Fruit fly (Drosophila melanogaster) whole organism, embryonic: ENCODE data around the gene CG32276.
A peak's percentile ranks its signal among the peaks of the same experiment; 100 is the strongest.

ENCODE experiments used
- B-H2 ChIP-seq: fragments of 200-800 bp; sonication (Bioruptor generic); optimal IDR thresholded peaks from 2 replicates; lab custom pipeline; 2018; ENCODE audit warnings: missing biosample characterization, mild to moderate bottlenecking, missing genetic modification characterization
- C15 ChIP-seq: fragments of 200-800 bp; sonication (Bioruptor generic); IDR thresholded peaks from 3 replicates; pipeline ENCODE4 v1.3.6; 2022; ENCODE audit warnings: missing biosample characterization, missing genetic modification characterization
- CG11247 ChIP-seq: fragments of 200-800 bp; sonication (Bioruptor generic); IDR thresholded peaks from 2 replicates; pipeline ENCODE4 v1.3.6; 2022; ENCODE audit warnings: missing biosample characterization, missing genetic modification characterization
- CG12744 ChIP-seq: fragments of 200-800 bp; sonication (Bioruptor generic); optimal IDR thresholded peaks from 2 replicates; lab custom pipeline; 2016; ENCODE audit warnings: missing biosample characterization, missing genetic modification characterization
- CG14667 ChIP-seq: fragments of 200-800 bp; sonication (Bioruptor generic); IDR thresholded peaks from 2 replicates; pipeline ENCODE4 v1.3.6; 2022; ENCODE audit warnings: missing biosample characterization, missing genetic modification characterization
- CG14965 ChIP-seq: fragments of 200-800 bp; sonication (Bioruptor generic); optimal IDR thresholded peaks from 2 replicates; lab custom pipeline; 2016; ENCODE audit warnings: missing biosample characterization, missing genetic modification characterization, borderline replicate concordance
- CG15479 ChIP-seq: fragments of 200-800 bp; sonication (Bioruptor generic); optimal IDR thresholded peaks from 3 replicates; lab custom pipeline; 2019; ENCODE audit warnings: missing biosample characterization, mild to moderate bottlenecking, missing genetic modification characterization, moderate library complexity
- CG17829 ChIP-seq: fragments of 200-800 bp; optimal IDR thresholded peaks from 2 replicates; lab custom pipeline; 2019; ENCODE audit warnings: missing biosample characterization, mild to moderate bottlenecking, missing genetic modification characterization, moderate library complexity
- CG2120 ChIP-seq: fragments of 200-800 bp; sonication (Bioruptor generic); optimal IDR thresholded peaks from 3 replicates; lab custom pipeline; 2016; ENCODE audit warnings: missing biosample characterization, missing genetic modification characterization
- CG3065 ChIP-seq: fragments of 200-800 bp; sonication (Bioruptor generic); optimal IDR thresholded peaks from 2 replicates; lab custom pipeline; 2016; ENCODE audit warnings: missing biosample characterization, missing genetic modification characterization
- CG3163 ChIP-seq: fragments of 200-800 bp; sonication (Bioruptor generic); optimal IDR thresholded peaks from 3 replicates; lab custom pipeline; 2016; ENCODE audit warnings: missing biosample characterization, missing genetic modification characterization
- CG42726 ChIP-seq: fragments of 200-800 bp; sonication (Bioruptor generic); IDR thresholded peaks from 2 replicates; pipeline ENCODE4 v1.3.6; 2022; ENCODE audit warnings: missing biosample characterization, missing genetic modification characterization; ENCODE audit not compliant: partially characterized antibody
- CG4360 ChIP-seq: fragments of 200-800 bp; sonication (Bioruptor generic); IDR thresholded peaks from 2 replicates; pipeline ENCODE4 v1.3.6; 2022; ENCODE audit warnings: missing biosample characterization, missing genetic modification characterization
- CG5953 ChIP-seq: fragments of 200-800 bp; sonication (Bioruptor generic); IDR thresholded peaks from 2 replicates; pipeline ENCODE4 v1.3.6; 2022; ENCODE audit warnings: missing biosample characterization, missing genetic modification characterization
- CG6683 ChIP-seq: fragments of 200-800 bp; sonication (Bioruptor generic); optimal IDR thresholded peaks from 2 replicates; lab custom pipeline; 2017; ENCODE audit warnings: missing biosample characterization, mild to moderate bottlenecking, missing genetic modification characterization, missing genetic modification reagents
- CG8290 ChIP-seq, 3 experiments: fragments of 200-800 bp; sonication (Bioruptor generic); optimal IDR thresholded peaks; 2 replicates each; lab custom pipeline; 2016 to 2019; ENCODE audit warnings: missing biosample characterization in 3 of 3, missing genetic modification characterization in 3 of 3, mild to moderate bottlenecking in 2 of 3, moderate library complexity in 1 of 3
- CG8924 ChIP-seq: fragments of 200-800 bp; optimal IDR thresholded peaks from 3 replicates; lab custom pipeline; 2019; ENCODE audit warnings: missing biosample characterization, mild to moderate bottlenecking, missing genetic modification characterization, moderate library complexity
- Camta ChIP-seq: fragments of 200-800 bp; sonication (Bioruptor generic); optimal IDR thresholded peaks from 2 replicates; lab custom pipeline; 2016; ENCODE audit warnings: missing biosample characterization, missing genetic modification characterization
- Dip2 ChIP-seq: fragments of 200-800 bp; sonication (Bioruptor generic); IDR thresholded peaks from 2 replicates; pipeline ENCODE4 v1.3.6; 2022; ENCODE audit warnings: missing biosample characterization, missing genetic modification characterization
- E2f1 ChIP-seq: fragments of 200-800 bp; sonication (Bioruptor generic); IDR thresholded peaks from 2 replicates; pipeline ENCODE4 v1.3.6; 2022; ENCODE audit warnings: missing biosample characterization, missing genetic modification characterization
- Ets97D ChIP-seq: fragments of 200-800 bp; sonication (Bioruptor generic); optimal IDR thresholded peaks from 3 replicates; lab custom pipeline; 2016; ENCODE audit warnings: missing biosample characterization, missing genetic modification characterization
- HLH54F ChIP-seq: fragments of 200-800 bp; sonication (Bioruptor generic); optimal IDR thresholded peaks from 3 replicates; lab custom pipeline; 2016; ENCODE audit warnings: missing biosample characterization, missing genetic modification characterization
- HLHmδ ChIP-seq: fragments of 200-800 bp; sonication (Bioruptor generic); optimal IDR thresholded peaks from 2 replicates; lab custom pipeline; 2018; ENCODE audit warnings: missing biosample characterization, mild to moderate bottlenecking, missing genetic modification characterization, moderate library complexity
- Hr39 ChIP-seq: fragments of >200 bp; optimal IDR thresholded peaks from 2 replicates; lab custom pipeline; 2017
- Mrtf ChIP-seq: fragments of 200-800 bp; sonication (Bioruptor generic); IDR thresholded peaks from 3 replicates; pipeline ENCODE4 v1.3.6; 2022; ENCODE audit warnings: missing biosample characterization, missing genetic modification characterization
- PHDP ChIP-seq: fragments of 200-800 bp; sonication (Bioruptor generic); optimal IDR thresholded peaks from 3 replicates; lab custom pipeline; 2018; ENCODE audit warnings: missing biosample characterization, mild to moderate bottlenecking, missing genetic modification characterization, moderate library complexity
- Six4 ChIP-seq: fragments of 200-800 bp; sonication (Bioruptor generic); optimal IDR thresholded peaks from 2 replicates; lab custom pipeline; 2016; ENCODE audit warnings: missing biosample characterization, missing genetic modification characterization
- Ssrp ChIP-seq: fragments of 200-800 bp; sonication (Bioruptor generic); optimal IDR thresholded peaks from 2 replicates; lab custom pipeline; 2018; ENCODE audit warnings: missing biosample characterization, mild to moderate bottlenecking, missing genetic modification characterization, moderate library complexity
- Taf1 ChIP-seq: fragments of 200-800 bp; sonication (Bioruptor generic); IDR thresholded peaks from 2 replicates; pipeline ENCODE4 v1.3.6; 2022; ENCODE audit warnings: missing biosample characterization, missing genetic modification characterization
- al ChIP-seq: fragments of 200-800 bp; sonication (Bioruptor generic); IDR thresholded peaks from 2 replicates; pipeline ENCODE4 v1.3.6; 2022; ENCODE audit warnings: missing biosample characterization, missing genetic modification characterization
- caup ChIP-seq: fragments of 200-800 bp; sonication (Bioruptor generic); optimal IDR thresholded peaks from 3 replicates; lab custom pipeline; 2017; ENCODE audit warnings: missing biosample characterization, mild to moderate bottlenecking, missing genetic modification characterization, moderate library complexity; ENCODE audit not compliant: severe bottlenecking
- chif ChIP-seq, 2 experiments: fragments of 200-800 bp; sonication (Bioruptor generic); optimal IDR thresholded peaks; 3 replicates each; lab custom pipeline; 2016; ENCODE audit warnings: missing biosample characterization in 2 of 2, missing genetic modification characterization in 2 of 2
- crp ChIP-seq, 2 experiments: fragments of 200-800 bp; sonication (Bioruptor generic); optimal IDR thresholded peaks; 2 replicates in 1 of 2; 3 replicates in 1 of 2; lab custom pipeline; 2017; ENCODE audit warnings: missing biosample characterization in 2 of 2, missing genetic modification characterization in 2 of 2, mild to moderate bottlenecking in 1 of 2, moderate library complexity in 1 of 2
- dan ChIP-seq: fragments of 200-800 bp; sonication (Bioruptor generic); IDR thresholded peaks from 2 replicates; pipeline ENCODE4 v1.3.6; 2022; ENCODE audit warnings: missing biosample characterization, missing genetic modification characterization
- dmrt11E ChIP-seq: fragments of 200-800 bp; sonication (Bioruptor generic); optimal IDR thresholded peaks from 3 replicates; lab custom pipeline; 2018; ENCODE audit warnings: missing biosample characterization, mild to moderate bottlenecking, missing genetic modification characterization, moderate library complexity
- dmrt99B ChIP-seq: fragments of 200-800 bp; sonication (Bioruptor generic); optimal IDR thresholded peaks from 2 replicates; lab custom pipeline; 2018; ENCODE audit warnings: missing biosample characterization, mild to moderate bottlenecking, missing genetic modification characterization, moderate library complexity
- dpn ChIP-seq, 2 experiments: fragments of 200-800 bp; sonication (Bioruptor generic); optimal IDR thresholded peaks; 3 replicates each; lab custom pipeline; 2016; ENCODE audit warnings: missing biosample characterization in 2 of 2, missing genetic modification characterization in 2 of 2
- dysf ChIP-seq: fragments of 200-800 bp; sonication (Bioruptor generic); IDR thresholded peaks from 3 replicates; pipeline ENCODE4 v1.3.6; 2022; ENCODE audit warnings: missing biosample characterization, missing genetic modification characterization
- esg ChIP-seq: fragments of 200-800 bp; sonication (Bioruptor generic); conservative IDR thresholded peaks from 2 replicates; pipeline ENCODE4 v1.3.6; 2022; ENCODE audit warnings: missing biosample characterization, missing genetic modification characterization
- exex ChIP-seq: fragments of 200-800 bp; sonication (Bioruptor generic); optimal IDR thresholded peaks from 4 replicates; lab custom pipeline; 2018; ENCODE audit warnings: missing biosample characterization, mild to moderate bottlenecking, missing genetic modification characterization, moderate library complexity
- eyg ChIP-seq: fragments of 200-800 bp; sonication (Bioruptor generic); optimal IDR thresholded peaks from 3 replicates; lab custom pipeline; 2016; ENCODE audit warnings: missing biosample characterization, missing genetic modification characterization
- fd64A ChIP-seq: fragments of 200-800 bp; sonication (Bioruptor generic); optimal IDR thresholded peaks from 3 replicates; lab custom pipeline; 2018; ENCODE audit warnings: missing biosample characterization, mild to moderate bottlenecking, missing genetic modification characterization
- gem ChIP-seq: fragments of 200-800 bp; sonication (Bioruptor generic); optimal IDR thresholded peaks from 2 replicates; lab custom pipeline; 2019; ENCODE audit warnings: missing biosample characterization, mild to moderate bottlenecking, missing genetic modification characterization, moderate library complexity
- gsb-n ChIP-seq: fragments of 200-800 bp; sonication (Bioruptor generic); optimal IDR thresholded peaks from 3 replicates; lab custom pipeline; 2018; ENCODE audit warnings: missing biosample characterization, mild to moderate bottlenecking, missing genetic modification characterization
- hbn ChIP-seq: fragments of 200-800 bp; sonication (Bioruptor generic); IDR thresholded peaks from 2 replicates; pipeline ENCODE4 v1.3.6; 2022; ENCODE audit warnings: missing biosample characterization, missing genetic modification characterization; ENCODE audit not compliant: partially characterized antibody
- her ChIP-seq: fragments of 200-800 bp; sonication (Bioruptor generic); optimal IDR thresholded peaks from 2 replicates; lab custom pipeline; 2016; ENCODE audit warnings: missing biosample characterization, missing genetic modification characterization
- klu ChIP-seq: fragments of 200-800 bp; sonication (Bioruptor generic); IDR thresholded peaks from 2 replicates; pipeline ENCODE4 v1.3.6; 2022; ENCODE audit warnings: missing biosample characterization, missing genetic modification characterization
- sqz ChIP-seq: fragments of 200-800 bp; sonication (Bioruptor generic); optimal IDR thresholded peaks from 3 replicates; lab custom pipeline; 2018; ENCODE audit warnings: missing biosample characterization, mild to moderate bottlenecking, missing genetic modification characterization
- trem ChIP-seq: fragments of 200-800 bp; optimal IDR thresholded peaks from 3 replicates; lab custom pipeline; 2019; ENCODE audit warnings: missing biosample characterization, mild to moderate bottlenecking, missing genetic modification characterization, moderate library complexity
- twi ChIP-seq: fragments of 200-800 bp; optimal IDR thresholded peaks from 2 replicates; lab custom pipeline; 2019; ENCODE audit warnings: missing biosample characterization, mild to moderate bottlenecking, missing genetic modification characterization, moderate library complexity
- zfh2 ChIP-seq: fragments of 200-800 bp; sonication (Bioruptor generic); optimal IDR thresholded peaks from 2 replicates; lab custom pipeline; 2016; ENCODE audit warnings: missing biosample characterization, missing genetic modification characterization

CG32276 gene

DNA sequence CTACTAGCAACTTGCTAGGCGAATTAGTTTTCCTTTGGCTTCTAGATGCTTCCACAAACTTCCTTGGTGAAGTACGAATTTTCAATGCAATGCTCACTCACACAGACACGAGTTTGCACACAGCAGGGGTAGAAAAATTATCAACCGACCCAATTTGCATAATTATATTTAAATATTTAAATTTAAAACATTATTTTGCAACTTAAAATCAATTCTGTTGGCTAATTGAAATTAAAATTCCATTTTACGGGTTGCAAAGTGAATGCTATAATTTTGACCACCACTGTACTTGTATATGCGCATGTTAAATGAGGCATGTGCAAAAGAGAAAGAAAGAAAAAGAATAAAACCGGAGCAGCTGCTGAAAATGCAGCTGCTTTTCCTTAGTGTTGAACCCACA, 4.8 kb downstream of the CG32276 start (continued):
- TF ChIP-seq CG2120 (GFP tag; lab: Kevin White, UChicago): peak; percentile 84
- peak; percentile 53 for TF ChIP-seq Ets97D
- TF ChIP-seq PHDP (tag; lab: Kevin White, UChicago): peak; percentile 95
- TF ChIP-seq al (GFP tag; lab: Robert Waterston, UW): peak; percentile 80
- TF ChIP-seq HLH54F (GFP tag; lab: Kevin White, UChicago): peak; percentile 48
- peak; percentile 90 for TF ChIP-seq CG14667
- TF ChIP-seq gsb-n (tag; lab: Kevin White, UChicago): peak; percentile 93
- peak; percentile 47 to 57 for TF ChIP-seq chif (GFP tag; optimal IDR thresholded peaks at IDR 0.05; lab: Kevin White, UChicago)
- peak; percentile 91 for TF ChIP-seq Six4 (GFP tag; lab: Kevin White, UChicago)
- no peak for TF ChIP-seq CG3163 (GFP tag; lab: Kevin White, UChicago)
- TF ChIP-seq Hr39 (lab: Kevin White, UChicago): no peak
- TF ChIP-seq B-H2 (GFP tag; lab: Kevin White, UChicago): peak; percentile 58
- peak; percentile 86 for TF ChIP-seq Mrtf
- TF ChIP-seq twi: peak; percentile 77
- TF ChIP-seq eyg (GFP tag; lab: Kevin White, UChicago): no peak
- TF ChIP-seq CG5953 (GFP tag; lab: Robert Waterston, UW): peak; percentile 93
- peak; percentile 95 for TF ChIP-seq CG17829 (tag; lab: Kevin White, UChicago)
- peak; percentile 75 for TF ChIP-seq CG8290 (GFP tag; optimal IDR thresholded peaks at IDR 0.05; lab: Kevin White, UChicago)
- TF ChIP-seq CG8290 (tag; optimal IDR thresholded peaks at IDR 0.05; lab: Kevin White, UChicago): peak in 1 of 2 experiments; percentile 82
- TF ChIP-seq CG3065: peak; percentile 63
- peak; percentile 83 for TF ChIP-seq klu (GFP tag; lab: Robert Waterston, UW)
- peak; percentile 96 for TF ChIP-seq dmrt99B
- peak; percentile 86 for TF ChIP-seq CG6683
- peak; percentile 92 for TF ChIP-seq CG11247 (GFP tag; lab: Robert Waterston, UW)
- TF ChIP-seq Taf1 (GFP tag; lab: Robert Waterston, UW): peak; percentile 77
- peak; percentile 91 for TF ChIP-seq Ssrp
- TF ChIP-seq CG15479: peak; percentile 43
- peak; percentile 95 for TF ChIP-seq CG8924
- peak; percentile 86 for TF ChIP-seq fd64A (GFP tag; lab: Kevin White, UChicago)
- TF ChIP-seq dpn (GFP tag; optimal IDR thresholded peaks at IDR 0.05; lab: Kevin White, UChicago): peak; percentile 40 to 92
- peak; percentile 79; the same call in 2 of the 3 replicates for TF ChIP-seq C15 (GFP tag; lab: Robert Waterston, UW)
- no peak for TF ChIP-seq HLHmδ (GFP tag; lab: Kevin White, UChicago)
- TF ChIP-seq gem: peak; percentile 96
- TF ChIP-seq crp (GFP tag; optimal IDR thresholded peaks at IDR 0.05; lab: Kevin White, UChicago): peak in 1 of 2 experiments; percentile 53
- no peak for TF ChIP-seq CG42726 (GFP tag; lab: Robert Waterston, UW)
- no peak for TF ChIP-seq hbn (GFP tag; lab: Robert Waterston, UW)
- TF ChIP-seq sqz (GFP tag; lab: Kevin White, UChicago): no peak
- peak; percentile 75 for TF ChIP-seq dan (GFP tag; lab: Robert Waterston, UW)
- TF ChIP-seq exex: peak; percentile 58
- TF ChIP-seq Camta: peak; percentile 32
- peak; percentile 14 for TF ChIP-seq zfh2
- peak; percentile 3 for TF ChIP-seq CG12744 (GFP tag; lab: Kevin White, UChicago)
- peak; percentile 89 for TF ChIP-seq esg (GFP tag; lab: Robert Waterston, UW)
- peak; percentile 94 for TF ChIP-seq caup (GFP tag; lab: Kevin White, UChicago)
- peak; percentile 94 for TF ChIP-seq dysf (GFP tag; lab: Robert Waterston, UW)
- peak; percentile 94 for TF ChIP-seq E2f1
- peak; percentile 88 for TF ChIP-seq trem
- TF ChIP-seq her (GFP tag; lab: Kevin White, UChicago): no peak
- TF ChIP-seq dmrt11E (tag; lab: Kevin White, UChicago): peak; percentile 93
- peak; percentile 43; the same call in 1 of the 2 replicates for TF ChIP-seq Dip2 (GFP tag; lab: Robert Waterston, UW)
- TF ChIP-seq CG4360 (GFP tag; lab: Robert Waterston, UW): peak; percentile 71
- TF ChIP-seq CG14965 (GFP tag; lab: Kevin White, UChicago): no peak
